Worm (Caenorhabditis elegans): Measurements from ENCODE around the gene D2062.13.

- no peak for TF ChIP-seq ztf-23 (GFP tag; IDR thresholded peaks at IDR 0.05)
- no peak for TF ChIP-seq flt-1 (GFP tag; IDR thresholded peaks at IDR 0.05)
- TF ChIP-seq med-1 (GFP tag; optimal IDR thresholded peaks at IDR 0.05; ENCODE audit: insufficient read depth): no peak
- TF ChIP-seq T22C8.4 (GFP tag; IDR thresholded peaks at IDR 0.05): no peak
- TF ChIP-seq tab-1 (GFP tag; IDR thresholded peaks at IDR 0.05): no peak
- no peak for TF ChIP-seq cog-1 (tag; optimal IDR thresholded peaks at IDR 0.05)
- no peak for TF ChIP-seq klf-2 (GFP tag; conservative IDR thresholded peaks at IDR 0.05)
These were observed 28.6 kb downstream of the D2062.13 start, which contains the start of gene F22E5.23 for ce11 chrII:2640982-2641381.

Measured in whole organism, midembryonic.